Worm (Caenorhabditis elegans) whole organism, early embryonic: ENCODE results near the gene F26D2.16.

ENCODE experiments used
- B0310.2 ChIP-seq: sonication (generic microtip); optimal IDR thresholded peaks from 2 replicates; lab custom pipeline; 2016; ENCODE audit warnings: mild to moderate bottlenecking, missing genetic modification characterization, missing compliant biosample characterization
- F13C5.2 ChIP-seq: sonication (generic microtip); optimal IDR thresholded peaks from 2 replicates; lab custom pipeline; 2017; ENCODE audit warnings: mild to moderate bottlenecking, missing genetic modification characterization, inconsistent platforms, missing compliant biosample characterization
- aly-1 ChIP-seq: sonication (generic microtip); optimal IDR thresholded peaks from 2 replicates; lab custom pipeline; 2016; ENCODE audit warnings: missing genetic modification characterization, missing compliant biosample characterization
- ama-1 ChIP-seq: fragments of 150-350 bp; optimal IDR thresholded peaks from 2 replicates; lab custom pipeline; 2014
- ceh-13 ChIP-seq: fragments of 200-800 bp; sonication (Bioruptor generic); optimal IDR thresholded peaks from 2 replicates; lab custom pipeline; 2018; ENCODE audit warnings: mild to moderate bottlenecking, missing genetic modification characterization, missing compliant biosample characterization
- ceh-36 ChIP-seq: sonication (generic microtip); optimal IDR thresholded peaks from 2 replicates; lab custom pipeline; 2016; ENCODE audit warnings: missing genetic modification characterization, inconsistent platforms, missing compliant biosample characterization
- ets-7 ChIP-seq: sonication (generic microtip); optimal IDR thresholded peaks from 2 replicates; lab custom pipeline; 2016; ENCODE audit warnings: missing genotype, missing genetic modification characterization, missing compliant biosample characterization
- flt-1 ChIP-seq: fragments of 200-800 bp; sonication (Bioruptor generic); IDR thresholded peaks from 2 replicates; pipeline ENCODE4 v1.3.6; 2022; ENCODE audit warnings: missing genetic modification characterization, missing compliant biosample characterization
- hmbx-1 ChIP-seq: sonication (generic microtip); optimal IDR thresholded peaks from 2 replicates; lab custom pipeline; 2016; ENCODE audit warnings: mild to moderate bottlenecking, missing genetic modification characterization, missing compliant biosample characterization
- hmg-4 ChIP-seq: fragments of 200-800 bp; sonication (Bioruptor generic); optimal IDR thresholded peaks from 2 replicates; lab custom pipeline; 2018; ENCODE audit warnings: mild to moderate bottlenecking, missing genetic modification characterization, missing compliant biosample characterization
- hnd-1 ChIP-seq: sonication (generic microtip); optimal IDR thresholded peaks from 2 replicates; lab custom pipeline; 2016; ENCODE audit warnings: missing genetic modification characterization, missing compliant biosample characterization
- pes-1 ChIP-seq: fragments of 200-800 bp; sonication (Bioruptor generic); IDR thresholded peaks from 2 replicates; pipeline ENCODE4 v1.3.6; 2022; ENCODE audit warnings: missing genetic modification reagents, missing genetic modification characterization, missing compliant biosample characterization
- scrt-1 ChIP-seq: fragments of 200-800 bp; sonication (Bioruptor generic); IDR thresholded peaks from 2 replicates; pipeline ENCODE4 v1.3.6; 2022; ENCODE audit warnings: missing genetic modification characterization, missing compliant biosample characterization
- sea-1 ChIP-seq: fragments of 200-800 bp; sonication (Bioruptor generic); conservative IDR thresholded peaks from 2 replicates; pipeline ENCODE4 v1.3.6; 2022; ENCODE audit warnings: missing genetic modification characterization, missing compliant biosample characterization
- tbx-11 ChIP-seq: fragments of 200-800 bp; sonication (Bioruptor generic); IDR thresholded peaks from 2 replicates; pipeline ENCODE4 v1.3.6; 2022; ENCODE audit warnings: missing genetic modification characterization, missing compliant biosample characterization
- tbx-37 ChIP-seq: fragments of 200-800 bp; sonication (Bioruptor generic); conservative IDR thresholded peaks from 2 replicates; pipeline ENCODE4 v1.3.6; 2022; ENCODE audit warnings: missing genetic modification reagents, missing genetic modification characterization, missing compliant biosample characterization
- tra-4 ChIP-seq: sonication (generic microtip); optimal IDR thresholded peaks from 2 replicates; lab custom pipeline; 2017; ENCODE audit warnings: missing genetic modification characterization, missing compliant biosample characterization

Gene F26D2.16

ce11 chrV:16419769-16420168, at the start of gene F26D2.16:
Gene F26D2.16, minus strand, starts transcription at chrV:16419869.
- no peak for TF ChIP-seq flt-1 (GFP tag; lab: Robert Waterston, UW)
- no peak for TF ChIP-seq ceh-36 (tag; lab: Kevin White, UChicago)
- TF ChIP-seq hmg-4 (GFP tag; lab: Kevin White, UChicago), result no peak
- TF ChIP-seq ets-7 (tag; lab: Kevin White, UChicago), result no peak
- TF ChIP-seq tbx-37 (GFP tag; lab: Robert Waterston, UW), result no peak
- TF ChIP-seq B0310.2 (tag; lab: Kevin White, UChicago), result no peak
- TF ChIP-seq F13C5.2 (tag; lab: Kevin White, UChicago), result no peak
- TF ChIP-seq scrt-1 (GFP tag; lab: Robert Waterston, UW), result no peak
- TF ChIP-seq sea-1 (GFP tag; lab: Robert Waterston, UW), result no peak

- TF ChIP-seq ama-1 (lab: Kevin White, UChicago) (no peak), flt-1 (GFP tag; lab: Robert Waterston, UW) (no peak), tbx-11 (GFP tag; lab: Robert Waterston, UW) (no peak), F13C5.2 (tag; lab: Kevin White, UChicago) (no peak), scrt-1 (GFP tag; lab: Robert Waterston, UW) (no peak), ceh-13 (GFP tag; lab: Kevin White, UChicago) (no peak)
These were observed 48.2 kb upstream of the F26D2.16 start, which contains the start of gene sru-44 for ce11 chrV:16467840-16468239. Gene sru-44, minus strand, starts transcription at chrV:16467940.

ce11 chrV:16460866-16461265, 41.2 kb upstream of the F26D2.16 start, which contains the start of gene srh-142:
Gene srh-142, minus strand, starts transcription at chrV:16460966.
- TF ChIP-seq tra-4, result no peak
- TF ChIP-seq hnd-1, result no peak
- TF ChIP-seq ceh-13 (GFP tag; lab: Kevin White, UChicago), result no peak
- no peak for TF ChIP-seq flt-1 (GFP tag; lab: Robert Waterston, UW)
- no peak for TF ChIP-seq ceh-36 (tag; lab: Kevin White, UChicago)
- TF ChIP-seq pes-1 (GFP tag; lab: Robert Waterston, UW), result no peak
- TF ChIP-seq hmg-4 (GFP tag; lab: Kevin White, UChicago), result no peak
- no peak for TF ChIP-seq tbx-11 (GFP tag; lab: Robert Waterston, UW)

ce11 chrV:16459377-16459776, 39.7 kb upstream of the F26D2.16 start:
- no peak for TF ChIP-seq tbx-37 (GFP tag; lab: Robert Waterston, UW)
- no peak for TF ChIP-seq ceh-13 (GFP tag; lab: Kevin White, UChicago)
- TF ChIP-seq ama-1 (lab: Kevin White, UChicago), result no peak
- TF ChIP-seq B0310.2 (tag; lab: Kevin White, UChicago), result no peak
- TF ChIP-seq hmg-4 (GFP tag; lab: Kevin White, UChicago), result no peak

ce11 chrV:16458714-16459113, 39.0 kb upstream of the F26D2.16 start, which contains the start of gene str-15:
Gene str-15, minus strand, starts transcription at chrV:16458814.
- no peak for TF ChIP-seq sea-1 (GFP tag; lab: Robert Waterston, UW)
- no peak for TF ChIP-seq aly-1 (tag; lab: Kevin White, UChicago)
- no peak for TF ChIP-seq scrt-1 (GFP tag; lab: Robert Waterston, UW)
- TF ChIP-seq hmg-4 (GFP tag; lab: Kevin White, UChicago), result no peak
- no peak for TF ChIP-seq B0310.2 (tag; lab: Kevin White, UChicago)
- TF ChIP-seq flt-1 (GFP tag; lab: Robert Waterston, UW), result no peak
- no peak for TF ChIP-seq tra-4
- no peak for TF ChIP-seq ets-7 (tag; lab: Kevin White, UChicago)
- no peak for TF ChIP-seq hnd-1
- no peak for TF ChIP-seq ceh-13 (GFP tag; lab: Kevin White, UChicago)
- TF ChIP-seq pes-1 (GFP tag; lab: Robert Waterston, UW), result no peak
- TF ChIP-seq hmbx-1, result no peak

ce11 chrV:16455065-16455464, 35.4 kb upstream of the F26D2.16 start, which contains the start of gene str-14:
Gene str-14, minus strand, starts transcription at chrV:16455165.
- TF ChIP-seq ets-7 (tag; lab: Kevin White, UChicago) (no peak), ceh-36 (tag; lab: Kevin White, UChicago) (no peak), ama-1 (lab: Kevin White, UChicago) (no peak), tbx-11 (GFP tag; lab: Robert Waterston, UW) (no peak), tbx-37 (GFP tag; lab: Robert Waterston, UW) (no peak), hmg-4 (GFP tag; lab: Kevin White, UChicago) (no peak)

ce11 chrV:16447735-16448134, 28.1 kb upstream of the F26D2.16 start, which contains the start of gene T08G3.13:
Gene T08G3.13, plus strand, starts transcription at chrV:16448035.
- no peak for TF ChIP-seq hmbx-1
- no peak for TF ChIP-seq hnd-1
- TF ChIP-seq tra-4, result no peak
- TF ChIP-seq sea-1 (GFP tag; lab: Robert Waterston, UW), result no peak

- TF ChIP-seq sea-1 (GFP tag; lab: Robert Waterston, UW) (no peak), ceh-36 (tag; lab: Kevin White, UChicago) (peak; percentile 69)
These were observed 26.5 kb upstream of the F26D2.16 start for ce11 chrV:16446191-16446590.

- no peak for TF ChIP-seq hnd-1
These were observed 26.0 kb upstream of the F26D2.16 start, which contains the start of gene T08G3.6 for ce11 chrV:16445676-16446075. Gene T08G3.6, plus strand, starts transcription at chrV:16445976.
